Fruit fly (Drosophila melanogaster) whole organism, embryonic: ENCODE data around the gene CG15408.

Experiments used
- BEAF-32 ChIP-seq: fragments of 200-800 bp; sonication (Bioruptor generic); optimal IDR thresholded peaks from 3 replicates; lab custom pipeline; 2017; ENCODE audit warnings: missing biosample characterization, missing genetic modification characterization, mild to moderate bottlenecking, moderate library complexity, missing genetic modification reagents
- Bteb2 ChIP-seq: fragments of 200-800 bp; sonication (Bioruptor generic); optimal IDR thresholded peaks from 2 replicates; lab custom pipeline; 2016; ENCODE audit warnings: missing biosample characterization, missing genetic modification characterization
- CG1024 ChIP-seq: fragments of 200-800 bp; sonication (Bioruptor generic); IDR thresholded peaks from 2 replicates; pipeline ENCODE4 v1.3.6; 2022; ENCODE audit warnings: missing biosample characterization, missing genetic modification characterization
- CG12155 ChIP-seq: fragments of 200-800 bp; sonication (Bioruptor generic); optimal IDR thresholded peaks from 3 replicates; lab custom pipeline; 2016; ENCODE audit warnings: missing biosample characterization, missing genetic modification characterization
- CG12236 ChIP-seq: fragments of 200-800 bp; sonication (Bioruptor generic); optimal IDR thresholded peaks from 2 replicates; lab custom pipeline; 2016; ENCODE audit warnings: missing biosample characterization, missing genetic modification characterization
- CG13123 ChIP-seq: fragments of 200-800 bp; sonication (Bioruptor generic); optimal IDR thresholded peaks from 2 replicates; lab custom pipeline; 2016; ENCODE audit warnings: missing biosample characterization, missing genetic modification characterization
- CG13287 ChIP-seq: fragments of 200-800 bp; sonication (Bioruptor generic); IDR thresholded peaks from 2 replicates; pipeline ENCODE4 v1.3.6; 2022; ENCODE audit warnings: missing biosample characterization, missing genetic modification characterization; ENCODE audit not compliant: partially characterized antibody
- CG14965 ChIP-seq: fragments of 200-800 bp; sonication (Bioruptor generic); optimal IDR thresholded peaks from 2 replicates; lab custom pipeline; 2016; ENCODE audit warnings: missing biosample characterization, missing genetic modification characterization, borderline replicate concordance
- CG18599 ChIP-seq: fragments of 200-800 bp; sonication (Bioruptor generic); optimal IDR thresholded peaks from 3 replicates; lab custom pipeline; 2017; ENCODE audit warnings: missing biosample characterization, missing genetic modification characterization, mild to moderate bottlenecking, moderate library complexity, missing genetic modification reagents
- CG30020 ChIP-seq: fragments of 200-800 bp; optimal IDR thresholded peaks from 2 replicates; lab custom pipeline; 2019; ENCODE audit warnings: missing biosample characterization, mild to moderate bottlenecking, missing genetic modification characterization, moderate library complexity
- CG3065 ChIP-seq: fragments of 200-800 bp; sonication (Bioruptor generic); optimal IDR thresholded peaks from 2 replicates; lab custom pipeline; 2016; ENCODE audit warnings: missing biosample characterization, missing genetic modification characterization
- CG32532 ChIP-seq: fragments of 200-800 bp; sonication (Bioruptor generic); IDR thresholded peaks from 2 replicates; pipeline ENCODE4 v1.3.6; 2022; ENCODE audit warnings: missing biosample characterization, missing genetic modification characterization
- CG3281 ChIP-seq: fragments of 200-800 bp; sonication (Bioruptor generic); optimal IDR thresholded peaks from 3 replicates; lab custom pipeline; 2017; ENCODE audit warnings: missing biosample characterization, mild to moderate bottlenecking, missing genetic modification characterization
- CG4282 ChIP-seq: fragments of 200-800 bp; sonication (Bioruptor generic); optimal IDR thresholded peaks from 2 replicates; lab custom pipeline; 2016; ENCODE audit warnings: missing biosample characterization, missing genetic modification characterization
- CG6765 ChIP-seq: fragments of 200-800 bp; sonication (Bioruptor generic); optimal IDR thresholded peaks from 3 replicates; lab custom pipeline; 2017; ENCODE audit warnings: missing biosample characterization, mild to moderate bottlenecking, missing genetic modification characterization
- CG8765 ChIP-seq: fragments of 200-800 bp; sonication (Bioruptor generic); IDR thresholded peaks from 2 replicates; pipeline ENCODE4 v1.3.6; 2022; ENCODE audit warnings: missing biosample characterization, missing genetic modification characterization
- CG9797 ChIP-seq: fragments of 200-800 bp; sonication (Bioruptor generic); optimal IDR thresholded peaks from 3 replicates; lab custom pipeline; 2018; ENCODE audit warnings: missing biosample characterization, mild to moderate bottlenecking, missing genetic modification characterization
- CkIIα-i1 ChIP-seq: fragments of 200-800 bp; sonication (Bioruptor generic); IDR thresholded peaks from 2 replicates; pipeline ENCODE4 v1.3.6; 2022; ENCODE audit warnings: missing biosample characterization, missing genetic modification characterization
- CoRest ChIP-seq: fragments of 200-800 bp; sonication (Bioruptor generic); optimal IDR thresholded peaks from 3 replicates; lab custom pipeline; 2018; ENCODE audit warnings: missing biosample characterization, mild to moderate bottlenecking, missing genetic modification characterization, moderate library complexity
- Dfd ChIP-seq, 2 experiments: fragments of >200 bp; optimal IDR thresholded peaks; 2 replicates each; lab custom pipeline; 2017; ENCODE audit warnings: missing biosample characterization in 2 of 2, missing genetic modification characterization in 2 of 2
- Dp ChIP-seq: fragments of 200-800 bp; sonication (Bioruptor generic); optimal IDR thresholded peaks from 2 replicates; lab custom pipeline; 2018; ENCODE audit warnings: missing biosample characterization, mild to moderate bottlenecking, missing genetic modification characterization, moderate library complexity
- H15 ChIP-seq: fragments of 200-800 bp; sonication (Bioruptor generic); IDR thresholded peaks from 3 replicates; pipeline ENCODE4 v1.3.6; 2022; ENCODE audit warnings: missing biosample characterization, missing genetic modification characterization
- HLH4C ChIP-seq: fragments of 200-800 bp; sonication (Bioruptor generic); IDR thresholded peaks from 3 replicates; pipeline ENCODE4 v1.3.6; 2022; ENCODE audit warnings: missing biosample characterization, missing genetic modification characterization; ENCODE audit not compliant: partially characterized antibody
- HmgZ ChIP-seq: fragments of 200-800 bp; sonication (Bioruptor generic); optimal IDR thresholded peaks from 2 replicates; lab custom pipeline; 2018; ENCODE audit warnings: missing biosample characterization, mild to moderate bottlenecking, missing genetic modification characterization
- Jarid2 ChIP-seq: fragments of 200-800 bp; sonication (Bioruptor generic); optimal IDR thresholded peaks from 3 replicates; lab custom pipeline; 2017; ENCODE audit warnings: mild to moderate bottlenecking, missing biosample characterization, missing genetic modification reagents, missing genetic modification characterization
- MBD-R2 ChIP-seq: fragments of 200-800 bp; sonication (Bioruptor generic); IDR thresholded peaks from 2 replicates; pipeline ENCODE4 v1.3.6; 2022; ENCODE audit warnings: missing biosample characterization, missing genetic modification characterization
- MTF-1 ChIP-seq: fragments of 200-800 bp; sonication (Bioruptor generic); optimal IDR thresholded peaks from 2 replicates; lab custom pipeline; 2018; ENCODE audit warnings: missing biosample characterization, mild to moderate bottlenecking, missing genetic modification characterization, borderline replicate concordance
- PHDP ChIP-seq: fragments of 200-800 bp; sonication (Bioruptor generic); optimal IDR thresholded peaks from 3 replicates; lab custom pipeline; 2018; ENCODE audit warnings: missing biosample characterization, mild to moderate bottlenecking, missing genetic modification characterization, moderate library complexity
- Rfx ChIP-seq: fragments of 200-800 bp; sonication (Bioruptor generic); IDR thresholded peaks from 2 replicates; pipeline ENCODE4 v1.3.6; 2022; ENCODE audit warnings: missing biosample characterization, missing genetic modification characterization
- Rx ChIP-seq: fragments of 200-800 bp; sonication (Bioruptor generic); IDR thresholded peaks from 2 replicates; pipeline ENCODE4 v1.3.6; 2022; ENCODE audit warnings: missing biosample characterization, missing genetic modification characterization
- Taf1 ChIP-seq: fragments of 200-800 bp; sonication (Bioruptor generic); IDR thresholded peaks from 2 replicates; pipeline ENCODE4 v1.3.6; 2022; ENCODE audit warnings: missing biosample characterization, missing genetic modification characterization
- Xrp1 ChIP-seq: fragments of 200-800 bp; sonication (Bioruptor generic); IDR thresholded peaks from 2 replicates; pipeline ENCODE4 v1.3.6; 2022; ENCODE audit warnings: missing biosample characterization, missing genetic modification characterization
- YL-1 ChIP-seq: fragments of 200-800 bp; sonication (Bioruptor generic); optimal IDR thresholded peaks from 3 replicates; lab custom pipeline; 2017; ENCODE audit warnings: missing biosample characterization, mild to moderate bottlenecking, missing genetic modification characterization
- az2 ChIP-seq: fragments of 200-800 bp; sonication (Bioruptor generic); optimal IDR thresholded peaks from 3 replicates; lab custom pipeline; 2016; ENCODE audit warnings: missing biosample characterization, missing genetic modification characterization
- bbx ChIP-seq: fragments of 200-800 bp; sonication (Bioruptor generic); IDR thresholded peaks from 2 replicates; pipeline ENCODE4 v1.3.6; 2022; ENCODE audit warnings: missing biosample characterization, missing genetic modification characterization; ENCODE audit not compliant: partially characterized antibody
- disco-r ChIP-seq: fragments of 200-800 bp; sonication (Bioruptor generic); optimal IDR thresholded peaks from 2 replicates; lab custom pipeline; 2016; ENCODE audit warnings: missing biosample characterization, missing genetic modification characterization
- eve ChIP-seq, 2 experiments: fragments of >200 bp; optimal IDR thresholded peaks; 2 replicates each; lab custom pipeline; 2017; ENCODE audit warnings: missing biosample characterization in 2 of 2, missing genetic modification characterization in 2 of 2
- ftz-f1 ChIP-seq: fragments of 200-800 bp; sonication (Bioruptor generic); optimal IDR thresholded peaks from 2 replicates; lab custom pipeline; 2016; ENCODE audit warnings: missing biosample characterization, missing genetic modification characterization
- insv ChIP-seq, 2 experiments: fragments of 200-800 bp; sonication (Bioruptor generic); optimal IDR thresholded peaks; 3 replicates each; lab custom pipeline; 2016 to 2018; ENCODE audit warnings: missing biosample characterization in 2 of 2, missing genetic modification characterization in 2 of 2
- lola ChIP-seq, 3 experiments: fragments of >200 bp in 2 of 3; fragments of 200-800 bp in 1 of 3; sonication (Bioruptor generic) in 1 of 3; optimal IDR thresholded peaks; 2 replicates each; lab custom pipeline; 2017 to 2019; ENCODE audit warnings: missing biosample characterization in 3 of 3, missing genetic modification characterization in 3 of 3, mild to moderate bottlenecking in 1 of 3, moderate library complexity in 1 of 3
- maf-S ChIP-seq: fragments of 200-800 bp; sonication (Bioruptor generic); optimal IDR thresholded peaks from 2 replicates; lab custom pipeline; 2016; ENCODE audit warnings: missing biosample characterization, missing genetic modification characterization
- mld ChIP-seq: fragments of 200-800 bp; sonication (Bioruptor generic); IDR thresholded peaks from 3 replicates; pipeline ENCODE4 v1.3.6; 2022; ENCODE audit warnings: missing biosample characterization, missing genetic modification characterization; ENCODE audit not compliant: partially characterized antibody
- peb ChIP-seq: fragments of 200-800 bp; sonication (Bioruptor generic); IDR thresholded peaks from 2 replicates; pipeline ENCODE4 v1.3.6; 2022; ENCODE audit warnings: missing biosample characterization, missing genetic modification characterization
- pzg ChIP-seq: fragments of 200-800 bp; sonication (Bioruptor generic); optimal IDR thresholded peaks from 3 replicates; lab custom pipeline; 2018; ENCODE audit warnings: missing biosample characterization, mild to moderate bottlenecking, missing genetic modification characterization, moderate library complexity
- ro ChIP-seq: fragments of 200-800 bp; sonication (Bioruptor generic); IDR thresholded peaks from 2 replicates; pipeline ENCODE4 v1.3.6; 2022; ENCODE audit warnings: missing biosample characterization, missing genetic modification characterization
- tio ChIP-seq: fragments of 200-800 bp; sonication (Bioruptor generic); optimal IDR thresholded peaks from 2 replicates; lab custom pipeline; 2017; ENCODE audit warnings: missing biosample characterization, missing genetic modification characterization, inconsistent platforms
- tna ChIP-seq: fragments of 200-800 bp; sonication (Bioruptor generic); IDR thresholded peaks from 2 replicates; pipeline ENCODE4 v1.3.6; 2022; ENCODE audit warnings: missing biosample characterization, missing genetic modification characterization; ENCODE audit not compliant: partially characterized antibody
- trem ChIP-seq: fragments of 200-800 bp; optimal IDR thresholded peaks from 3 replicates; lab custom pipeline; 2019; ENCODE audit warnings: missing biosample characterization, mild to moderate bottlenecking, missing genetic modification characterization, moderate library complexity
- z ChIP-seq: fragments of 200-800 bp; sonication (Bioruptor generic); IDR thresholded peaks from 3 replicates; pipeline ENCODE4 v1.3.6; 2022; ENCODE audit warnings: missing biosample characterization, missing genetic modification characterization
- zen2 ChIP-seq: fragments of 200-800 bp; sonication (Bioruptor generic); IDR thresholded peaks from 3 replicates; pipeline ENCODE4 v1.3.6; 2022; ENCODE audit warnings: missing biosample characterization, missing genetic modification characterization; ENCODE audit not compliant: partially characterized antibody

CG15408 gene

DNA sequence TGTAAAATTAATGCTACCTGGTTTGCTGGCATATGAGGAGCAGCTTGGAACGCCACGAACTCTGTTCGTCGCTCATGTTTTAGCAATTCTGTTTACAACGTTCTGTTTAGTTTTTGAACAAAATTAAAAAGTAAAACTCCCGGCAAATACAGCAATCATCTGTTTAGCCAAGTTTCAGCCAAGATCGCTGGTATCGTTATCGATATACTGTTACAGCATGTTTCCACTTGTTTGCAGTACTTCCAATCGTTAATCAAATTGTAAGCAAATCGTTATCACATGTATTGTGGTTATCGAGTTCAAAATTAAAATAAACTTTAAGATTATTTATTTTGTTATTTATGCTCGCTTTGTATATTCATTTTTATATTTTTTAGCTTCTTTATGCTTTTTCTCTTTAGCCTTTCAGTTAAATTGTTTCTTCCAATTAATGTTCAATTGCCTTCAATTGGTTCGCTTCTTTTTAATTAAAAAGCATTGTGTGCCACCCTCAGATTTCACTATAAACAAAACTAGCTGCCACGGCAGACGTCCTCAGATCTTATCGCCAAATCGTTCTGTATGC lies 12.8 kb upstream of the CG15408 start, which contains the start of the genes Fign and CG8837 (continued):
- TF ChIP-seq CG1024 (GFP tag; lab: Robert Waterston, UW) (0 out of 2 replicates have a peak, but pooled peaks have one; percentile 25), CG12236 (no peak), trem (tag; lab: Kevin White, UChicago) (peak; percentile 41), CG32532 (GFP tag; lab: Robert Waterston, UW) (no peak), Jarid2 (no peak), HLH4C (peak; percentile 98), zen2 (peak; percentile 82; the same call in 2 of the 3 replicates), CG13123 (GFP tag; lab: Kevin White, UChicago) (no peak), Bteb2 (GFP tag; lab: Kevin White, UChicago) (no peak), MBD-R2 (GFP tag; lab: Robert Waterston, UW) (peak; percentile 60), az2 (no peak), Rfx (no peak), Xrp1 (GFP tag; lab: Robert Waterston, UW) (no peak), CG12155 (GFP tag; lab: Kevin White, UChicago) (no peak), CG30020 (tag; lab: Kevin White, UChicago) (peak; percentile 71), insv (GFP tag; optimal IDR thresholded peaks at IDR 0.05; lab: Kevin White, UChicago) (no peak), CkIIα-i1 (no peak), CG13287 (GFP tag; lab: Robert Waterston, UW) (peak; percentile 87), CG8765 (GFP tag; lab: Robert Waterston, UW) (no peak), CG4282 (GFP tag; lab: Kevin White, UChicago) (no peak), ftz-f1 (GFP tag; lab: Kevin White, UChicago) (no peak), Dp (GFP tag; lab: Kevin White, UChicago) (peak; percentile 94), CG18599 (GFP tag; lab: Kevin White, UChicago) (no peak), ro (GFP tag; lab: Robert Waterston, UW) (no peak), bbx (peak; percentile 87), BEAF-32 (GFP tag; lab: Kevin White, UChicago) (peak; percentile 50), Dfd (GFP tag; optimal IDR thresholded peaks at IDR 0.05; lab: Kevin White, UChicago) (peak in 1 of 2 experiments; percentile 41), lola (GFP tag; optimal IDR thresholded peaks at IDR 0.05; lab: Kevin White, UChicago) (peak in 1 of 3 experiments; percentile 76), MTF-1 (GFP tag; lab: Kevin White, UChicago) (no peak), CoRest (tag; lab: Kevin White, UChicago) (peak; percentile 51), z (GFP tag; lab: Robert Waterston, UW) (no peak), tio (GFP tag; lab: Kevin White, UChicago) (no peak), peb (GFP tag; lab: Robert Waterston, UW) (no peak), Rx (GFP tag; lab: Robert Waterston, UW) (no peak), disco-r (no peak), tna (GFP tag; lab: Robert Waterston, UW) (peak; percentile 94), YL-1 (GFP tag; lab: Kevin White, UChicago) (no peak), CG6765 (no peak), maf-S (GFP tag; lab: Kevin White, UChicago) (no peak), H15 (GFP tag; lab: Robert Waterston, UW) (no peak), CG9797 (GFP tag; lab: Kevin White, UChicago) (no peak), CG3065 (GFP tag; lab: Kevin White, UChicago) (no peak), CG14965 (GFP tag; lab: Kevin White, UChicago) (no peak), CG3281 (GFP tag; lab: Kevin White, UChicago) (no peak), pzg (GFP tag; lab: Kevin White, UChicago) (peak; percentile 73), HmgZ (peak; percentile 44), eve (GFP tag; optimal IDR thresholded peaks at IDR 0.05; lab: Kevin White, UChicago) (no peak), PHDP (tag; lab: Kevin White, UChicago) (no peak), Taf1 (GFP tag; lab: Robert Waterston, UW) (no peak), mld (GFP tag; lab: Robert Waterston, UW) (peak; percentile 92)
